Fruit fly (Drosophila melanogaster): ENCODE data around the gene pelo.

The pelo gene

dm6 chr2L:9660516-9660920 lies 40.1 kb upstream of the pelo start (continued):
- TF ChIP-seq Ptx1 (GFP tag; IDR thresholded peaks at IDR 0.05) (peak; percentile 79), CG15696 (tag; optimal IDR thresholded peaks at IDR 0.05) (peak; percentile 10), CG10209 (GFP tag; optimal IDR thresholded peaks at IDR 0.05) (peak; percentile 82), bab2 (GFP tag; optimal IDR thresholded peaks at IDR 0.05) (peak; percentile 39), CG11696 (GFP tag; IDR thresholded peaks at IDR 0.05) (0 out of 2 replicates have a peak, but pooled peaks have one; percentile 29), ssp (GFP tag; IDR thresholded peaks at IDR 0.05) (peak; percentile 36; the same call in 1 of the 2 replicates), HLH4C (GFP tag; IDR thresholded peaks at IDR 0.05; ENCODE audit: partially characterized antibody) (no peak), Asciz (GFP tag; optimal IDR thresholded peaks at IDR 0.05) (peak; percentile 71), hb (GFP tag; IDR thresholded peaks at IDR 0.05; ENCODE audit: partially characterized antibody) (no peak), CG11093 (GFP tag; IDR thresholded peaks at IDR 0.05) (peak; percentile 51; the same call in 2 of the 3 replicates), nau (GFP tag; optimal IDR thresholded peaks at IDR 0.05) (peak; percentile 69), Ravus (GFP tag; IDR thresholded peaks at IDR 0.05) (no peak; the same call in 1 of the 2 replicates), Gug (GFP tag; IDR thresholded peaks at IDR 0.05) (peak; percentile 66; the same call in 1 of the 4 replicates), CG10431 (GFP tag; optimal IDR thresholded peaks at IDR 0.05) (no peak), odd (GFP tag; optimal IDR thresholded peaks at IDR 0.05) (peak; percentile 71), vvl (GFP tag; IDR thresholded peaks at IDR 0.05) (peak; percentile 55; the same call in 1 of the 2 replicates), H2.0 (GFP tag; IDR thresholded peaks at IDR 0.05) (0 out of 2 replicates have a peak, but pooled peaks have one; percentile 25), E2f1 (GFP tag; IDR thresholded peaks at IDR 0.05) (peak; percentile 61), CG11504 (tag; optimal IDR thresholded peaks at IDR 0.05) (peak; percentile 88), Atf-2 (GFP tag; optimal IDR thresholded peaks at IDR 0.05) (peak; percentile 10), Sin3A (optimal IDR thresholded peaks at IDR 0.05) (no peak), CG9727 (GFP tag; optimal IDR thresholded peaks at IDR 0.05) (peak; percentile 82), klu (GFP tag; IDR thresholded peaks at IDR 0.05) (peak; percentile 67; the same call in 1 of the 2 replicates), pnt (GFP tag; optimal IDR thresholded peaks at IDR 0.05) (peak; percentile 18), CG14441 (GFP tag; IDR thresholded peaks at IDR 0.05) (peak; percentile 69), CG10321 (GFP tag; IDR thresholded peaks at IDR 0.05) (0 out of 2 replicates have a peak, but pooled peaks have one; percentile 9), CG3281 (GFP tag; optimal IDR thresholded peaks at IDR 0.05) (peak; percentile 88), CG7786 (GFP tag; optimal IDR thresholded peaks at IDR 0.05) (peak; percentile 63), sim (GFP tag; IDR thresholded peaks at IDR 0.05) (no peak), CG8089 (GFP tag; optimal IDR thresholded peaks at IDR 0.05) (no peak), Myb (GFP tag; optimal IDR thresholded peaks at IDR 0.05) (peak; percentile 33), CG12299 (tag; optimal IDR thresholded peaks at IDR 0.05) (peak; percentile 66), Oaz (GFP tag; IDR thresholded peaks at IDR 0.05) (peak; percentile 53), danr (GFP tag; IDR thresholded peaks at IDR 0.05) (0 out of 2 replicates have a peak, but pooled peaks have one; percentile 21), Awh (GFP tag; IDR thresholded peaks at IDR 0.05) (0 out of 2 replicates have a peak, but pooled peaks have one; percentile 35), D19B (GFP tag; optimal IDR thresholded peaks at IDR 0.05) (peak; percentile 68), CG13424 (tag; optimal IDR thresholded peaks at IDR 0.05) (peak; percentile 81), CG4820 (GFP tag; optimal IDR thresholded peaks at IDR 0.05) (peak; percentile 51), CG1529 (GFP tag; optimal IDR thresholded peaks at IDR 0.05) (peak; percentile 22), CG3726 (GFP tag; IDR thresholded peaks at IDR 0.05) (no peak), BtbVII (GFP tag; optimal IDR thresholded peaks at IDR 0.05) (peak; percentile 79), Bdp1 (GFP tag; optimal IDR thresholded peaks at IDR 0.05) (peak; percentile 57), ase (GFP tag; IDR thresholded peaks at IDR 0.05) (peak; percentile 62; the same call in 1 of the 3 replicates), ap (GFP tag; IDR thresholded peaks at IDR 0.05) (peak; percentile 34; the same call in 1 of the 2 replicates), ci (GFP tag; IDR thresholded peaks at IDR 0.05) (peak; percentile 64), CG7556 (GFP tag; optimal IDR thresholded peaks at IDR 0.05) (peak; percentile 92), CG10147 (GFP tag; optimal IDR thresholded peaks at IDR 0.05) (peak; percentile 88), cg (GFP tag; optimal IDR thresholded peaks at IDR 0.05) (no peak), NK7.1 (GFP tag; optimal IDR thresholded peaks at IDR 0.05) (peak; percentile 16), CG7372 (GFP tag; IDR thresholded peaks at IDR 0.05) (peak; percentile 80), CG15011 (GFP tag; optimal IDR thresholded peaks at IDR 0.05) (peak; percentile 71)
